Fruit fly (Drosophila melanogaster) whole organism, embryonic: Measurements from ENCODE around the gene CG5515.

ENCODE experiments used
- Adf1 ChIP-seq: fragments of 200-800 bp; sonication (Bioruptor generic); IDR thresholded peaks from 2 replicates; pipeline ENCODE4 v1.3.6; 2022; ENCODE audit warnings: missing biosample characterization, missing genetic modification characterization
- CG1024 ChIP-seq: fragments of 200-800 bp; sonication (Bioruptor generic); IDR thresholded peaks from 2 replicates; pipeline ENCODE4 v1.3.6; 2022; ENCODE audit warnings: missing biosample characterization, missing genetic modification characterization
- CG10366 ChIP-seq: fragments of 200-800 bp; sonication (Bioruptor generic); IDR thresholded peaks from 2 replicates; pipeline ENCODE4 v1.3.6; 2022; ENCODE audit warnings: missing biosample characterization, missing genetic modification characterization
- CG11247 ChIP-seq: fragments of 200-800 bp; sonication (Bioruptor generic); IDR thresholded peaks from 2 replicates; pipeline ENCODE4 v1.3.6; 2022; ENCODE audit warnings: missing biosample characterization, missing genetic modification characterization
- CG11504 ChIP-seq: fragments of 200-800 bp; sonication (Bioruptor generic); optimal IDR thresholded peaks from 3 replicates; lab custom pipeline; 2019; ENCODE audit warnings: missing biosample characterization, mild to moderate bottlenecking, missing genetic modification characterization, moderate library complexity
- CG11723 ChIP-seq: fragments of 200-800 bp; sonication (Bioruptor generic); optimal IDR thresholded peaks from 2 replicates; lab custom pipeline; 2017; ENCODE audit warnings: missing biosample characterization, mild to moderate bottlenecking, missing genetic modification characterization
- CG14441 ChIP-seq: fragments of 200-800 bp; sonication (Bioruptor generic); IDR thresholded peaks from 2 replicates; pipeline ENCODE4 v1.3.6; 2022; ENCODE audit warnings: missing biosample characterization, missing genetic modification characterization
- CG14667 ChIP-seq: fragments of 200-800 bp; sonication (Bioruptor generic); IDR thresholded peaks from 2 replicates; pipeline ENCODE4 v1.3.6; 2022; ENCODE audit warnings: missing biosample characterization, missing genetic modification characterization
- CG16813 ChIP-seq: fragments of 200-800 bp; sonication (Bioruptor generic); IDR thresholded peaks from 3 replicates; pipeline ENCODE4 v1.3.6; 2022; ENCODE audit warnings: missing biosample characterization, missing genetic modification characterization; ENCODE audit not compliant: partially characterized antibody
- CG17829 ChIP-seq: fragments of 200-800 bp; optimal IDR thresholded peaks from 2 replicates; lab custom pipeline; 2019; ENCODE audit warnings: missing biosample characterization, mild to moderate bottlenecking, missing genetic modification characterization, moderate library complexity
- CG18764 ChIP-seq: fragments of 200-800 bp; sonication (Bioruptor generic); optimal IDR thresholded peaks from 3 replicates; lab custom pipeline; 2016; ENCODE audit warnings: missing biosample characterization, missing genetic modification characterization
- CG2199 ChIP-seq: fragments of 200-800 bp; sonication (Bioruptor generic); IDR thresholded peaks from 3 replicates; pipeline ENCODE4 v1.3.6; 2022; ENCODE audit warnings: missing biosample characterization, missing genetic modification characterization
- CG31365 ChIP-seq: fragments of 200-800 bp; sonication (Bioruptor generic); optimal IDR thresholded peaks from 2 replicates; lab custom pipeline; 2018; ENCODE audit warnings: missing biosample characterization, mild to moderate bottlenecking, missing genetic modification characterization
- CG4730 ChIP-seq: fragments of 200-800 bp; sonication (Bioruptor generic); IDR thresholded peaks from 2 replicates; pipeline ENCODE4 v1.3.6; 2022; ENCODE audit warnings: missing biosample characterization, missing genetic modification characterization
- CG6254 ChIP-seq: fragments of 200-800 bp; sonication (Bioruptor generic); optimal IDR thresholded peaks from 3 replicates; lab custom pipeline; 2017; ENCODE audit warnings: mild to moderate bottlenecking, missing biosample characterization, missing genetic modification reagents, missing genetic modification characterization
- CG7357 ChIP-seq: fragments of 200-800 bp; sonication (Bioruptor generic); IDR thresholded peaks from 3 replicates; pipeline ENCODE4 v1.3.6; 2022; ENCODE audit warnings: missing biosample characterization, missing genetic modification characterization
- CG7963 ChIP-seq: fragments of 200-800 bp; sonication (Bioruptor generic); IDR thresholded peaks from 3 replicates; pipeline ENCODE4 v1.3.6; 2022; ENCODE audit warnings: missing biosample characterization, missing genetic modification characterization; ENCODE audit not compliant: partially characterized antibody
- CG7987 ChIP-seq: fragments of 200-800 bp; sonication (Bioruptor generic); optimal IDR thresholded peaks from 2 replicates; lab custom pipeline; 2018; ENCODE audit warnings: missing biosample characterization, mild to moderate bottlenecking, missing genetic modification characterization, moderate library complexity
- CG8281 ChIP-seq: fragments of 200-800 bp; sonication (Bioruptor generic); optimal IDR thresholded peaks from 2 replicates; lab custom pipeline; 2018; ENCODE audit warnings: missing biosample characterization, mild to moderate bottlenecking, missing genetic modification characterization, moderate library complexity
- CG9932 ChIP-seq: fragments of 200-800 bp; sonication (Bioruptor generic); IDR thresholded peaks from 2 replicates; pipeline ENCODE4 v1.3.6; 2022; ENCODE audit warnings: missing biosample characterization, missing genetic modification characterization
- D19B ChIP-seq: fragments of 200-800 bp; sonication (Bioruptor generic); optimal IDR thresholded peaks from 2 replicates; lab custom pipeline; 2017; ENCODE audit warnings: missing biosample characterization, mild to moderate bottlenecking, missing genetic modification characterization
- Drgx ChIP-seq: fragments of 200-800 bp; sonication (Bioruptor generic); IDR thresholded peaks from 2 replicates; pipeline ENCODE4 v1.3.6; 2022; ENCODE audit warnings: missing biosample characterization, missing genetic modification characterization
- Fer1 ChIP-seq: fragments of 200-800 bp; sonication (Bioruptor generic); optimal IDR thresholded peaks from 2 replicates; lab custom pipeline; 2017; ENCODE audit warnings: missing biosample characterization, mild to moderate bottlenecking, missing genetic modification characterization
- Jarid2 ChIP-seq: fragments of 200-800 bp; sonication (Bioruptor generic); optimal IDR thresholded peaks from 3 replicates; lab custom pipeline; 2017; ENCODE audit warnings: mild to moderate bottlenecking, missing biosample characterization, missing genetic modification reagents, missing genetic modification characterization
- Lhr ChIP-seq: fragments of 200-800 bp; sonication (Bioruptor generic); optimal IDR thresholded peaks from 3 replicates; lab custom pipeline; 2017; ENCODE audit warnings: mild to moderate bottlenecking, missing biosample characterization, missing genetic modification reagents, missing genetic modification characterization
- MESR4 ChIP-seq: fragments of 200-800 bp; sonication (Bioruptor generic); optimal IDR thresholded peaks from 2 replicates; lab custom pipeline; 2018; ENCODE audit warnings: missing biosample characterization, mild to moderate bottlenecking, missing genetic modification characterization, moderate library complexity
- Max ChIP-seq: fragments of 200-800 bp; sonication (Bioruptor generic); optimal IDR thresholded peaks from 2 replicates; lab custom pipeline; 2016; ENCODE audit warnings: missing biosample characterization, mild to moderate bottlenecking, missing genetic modification characterization
- Usf ChIP-seq: fragments of 200-800 bp; sonication (Bioruptor generic); optimal IDR thresholded peaks from 2 replicates; lab custom pipeline; 2017; ENCODE audit warnings: missing genotype, missing biosample characterization, missing genetic modification characterization
- ab ChIP-seq: fragments of 200-800 bp; sonication (Bioruptor generic); optimal IDR thresholded peaks from 2 replicates; lab custom pipeline; 2016; ENCODE audit warnings: missing biosample characterization, missing genetic modification characterization
- al ChIP-seq: fragments of 200-800 bp; sonication (Bioruptor generic); IDR thresholded peaks from 2 replicates; pipeline ENCODE4 v1.3.6; 2022; ENCODE audit warnings: missing biosample characterization, missing genetic modification characterization
- bigmax ChIP-seq: fragments of 200-800 bp; sonication (Bioruptor generic); optimal IDR thresholded peaks from 2 replicates; lab custom pipeline; 2018; ENCODE audit warnings: missing biosample characterization, mild to moderate bottlenecking, missing genetic modification characterization
- br ChIP-seq: fragments of >200 bp; optimal IDR thresholded peaks from 2 replicates; lab custom pipeline; 2017
- ci ChIP-seq: fragments of 200-800 bp; sonication (Bioruptor generic); IDR thresholded peaks from 3 replicates; pipeline ENCODE4 v1.3.6; 2022; ENCODE audit warnings: missing biosample characterization, missing genetic modification characterization
- crp ChIP-seq, 2 experiments: fragments of 200-800 bp; sonication (Bioruptor generic); optimal IDR thresholded peaks; 2 replicates in 1 of 2; 3 replicates in 1 of 2; lab custom pipeline; 2017; ENCODE audit warnings: missing biosample characterization in 2 of 2, missing genetic modification characterization in 2 of 2, mild to moderate bottlenecking in 1 of 2, moderate library complexity in 1 of 2
- dan ChIP-seq: fragments of 200-800 bp; sonication (Bioruptor generic); IDR thresholded peaks from 2 replicates; pipeline ENCODE4 v1.3.6; 2022; ENCODE audit warnings: missing biosample characterization, missing genetic modification characterization
- fd64A ChIP-seq: fragments of 200-800 bp; sonication (Bioruptor generic); optimal IDR thresholded peaks from 3 replicates; lab custom pipeline; 2018; ENCODE audit warnings: missing biosample characterization, mild to moderate bottlenecking, missing genetic modification characterization
- fd96Cb ChIP-seq: fragments of 200-800 bp; sonication (Bioruptor generic); optimal IDR thresholded peaks from 2 replicates; lab custom pipeline; 2018; ENCODE audit warnings: missing biosample characterization, mild to moderate bottlenecking, missing genetic modification characterization, moderate library complexity
- fru ChIP-seq: fragments of >200 bp; optimal IDR thresholded peaks from 2 replicates; lab custom pipeline; 2017
- fu2 ChIP-seq: fragments of 200-800 bp; sonication (Bioruptor generic); optimal IDR thresholded peaks from 2 replicates; lab custom pipeline; 2016; ENCODE audit warnings: missing biosample characterization, missing genetic modification characterization
- grn ChIP-seq: fragments of 200-800 bp; sonication (Bioruptor generic); optimal IDR thresholded peaks from 3 replicates; lab custom pipeline; 2017; ENCODE audit warnings: missing biosample characterization, missing genetic modification characterization
- hbn ChIP-seq: fragments of 200-800 bp; sonication (Bioruptor generic); IDR thresholded peaks from 2 replicates; pipeline ENCODE4 v1.3.6; 2022; ENCODE audit warnings: missing biosample characterization, missing genetic modification characterization; ENCODE audit not compliant: partially characterized antibody
- insv ChIP-seq, 2 experiments: fragments of 200-800 bp; sonication (Bioruptor generic); optimal IDR thresholded peaks; 3 replicates each; lab custom pipeline; 2016 to 2018; ENCODE audit warnings: missing biosample characterization in 2 of 2, missing genetic modification characterization in 2 of 2
- p53 ChIP-seq: fragments of 200-800 bp; sonication (Bioruptor generic); optimal IDR thresholded peaks from 2 replicates; lab custom pipeline; 2016; ENCODE audit warnings: missing biosample characterization, missing genetic modification characterization
- pzg ChIP-seq: fragments of 200-800 bp; sonication (Bioruptor generic); optimal IDR thresholded peaks from 3 replicates; lab custom pipeline; 2018; ENCODE audit warnings: missing biosample characterization, mild to moderate bottlenecking, missing genetic modification characterization, moderate library complexity
- sd ChIP-seq: fragments of 200-800 bp; sonication (Bioruptor generic); optimal IDR thresholded peaks from 3 replicates; lab custom pipeline; 2018; ENCODE audit warnings: missing biosample characterization, mild to moderate bottlenecking, missing genetic modification characterization, moderate library complexity
- slbo ChIP-seq: fragments of 200-800 bp; sonication (Bioruptor generic); IDR thresholded peaks from 2 replicates; pipeline ENCODE4 v1.3.6; 2022; ENCODE audit warnings: missing biosample characterization, missing genetic modification characterization
- slp2 ChIP-seq: fragments of 200-800 bp; sonication (Bioruptor generic); optimal IDR thresholded peaks from 2 replicates; lab custom pipeline; 2016; ENCODE audit warnings: missing biosample characterization, missing genetic modification characterization
- wek ChIP-seq: fragments of 200-800 bp; sonication (Bioruptor generic); optimal IDR thresholded peaks from 3 replicates; lab custom pipeline; 2018; ENCODE audit warnings: missing biosample characterization, mild to moderate bottlenecking, missing genetic modification characterization, moderate library complexity
- zfh1 ChIP-seq: fragments of 200-800 bp; sonication (Bioruptor generic); IDR thresholded peaks from 3 replicates; pipeline ENCODE4 v1.3.6; 2022; ENCODE audit warnings: missing biosample characterization, missing genetic modification characterization

The CG5515 gene

DNA sequence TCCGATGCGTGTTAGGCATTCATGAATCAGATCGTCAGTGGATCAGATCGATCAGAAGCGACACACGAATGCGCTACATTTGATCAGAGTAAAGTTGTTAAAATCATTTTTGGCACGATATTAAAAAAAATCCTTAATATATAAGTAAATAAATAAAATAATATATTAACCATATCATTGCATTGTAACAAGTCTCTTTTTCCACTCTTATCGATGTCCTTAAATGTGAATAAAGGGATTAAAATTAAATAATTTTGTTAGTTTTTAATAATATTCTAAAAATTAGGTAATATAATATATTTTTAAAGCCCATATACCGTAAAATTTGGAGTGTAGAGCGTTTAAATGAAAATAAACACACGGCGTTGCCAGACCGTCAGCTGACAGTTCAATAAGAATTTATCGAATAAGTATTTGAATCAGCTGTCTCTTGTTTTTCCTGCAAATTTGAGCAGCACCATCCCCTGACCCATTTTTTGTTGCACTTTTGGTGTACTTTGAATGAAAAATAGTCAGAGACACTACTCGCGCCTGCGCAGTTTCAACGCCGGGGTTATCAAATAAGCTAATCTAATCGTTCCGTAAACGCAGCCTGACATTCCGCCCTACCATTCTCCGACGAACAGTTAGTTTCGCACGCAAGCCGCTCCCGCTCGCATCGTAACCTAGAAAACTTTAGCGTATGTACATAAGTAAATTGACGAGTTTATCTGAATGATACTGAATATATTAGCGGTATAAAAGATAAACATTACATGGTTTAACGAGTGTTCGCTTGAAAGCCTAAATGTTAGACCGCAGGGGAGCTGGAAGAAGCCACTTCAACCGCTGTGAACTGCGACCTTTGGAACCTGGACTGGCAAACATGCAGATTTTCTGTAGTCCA lies 36.5 kb downstream of the CG5515 start, which contains the start of the genes p38a and CG6178 (continued):
- TF ChIP-seq CG4730 (GFP tag; lab: Robert Waterston, UW) (peak; percentile 96), CG8281 (tag; lab: Kevin White, UChicago) (peak; percentile 88), crp (GFP tag; optimal IDR thresholded peaks at IDR 0.05; lab: Kevin White, UChicago) (peak; percentile 39 to 89), Max (GFP tag; lab: Kevin White, UChicago) (peak; percentile 85), CG14667 (GFP tag; lab: Robert Waterston, UW) (peak; percentile 96), fu2 (GFP tag; lab: Kevin White, UChicago) (peak; percentile 62), fd64A (GFP tag; lab: Kevin White, UChicago) (peak; percentile 55), Usf (peak; percentile 97), pzg (GFP tag; lab: Kevin White, UChicago) (peak; percentile 52), D19B (GFP tag; lab: Kevin White, UChicago) (peak; percentile 94), CG11247 (GFP tag; lab: Robert Waterston, UW) (peak; percentile 95), Adf1 (GFP tag; lab: Robert Waterston, UW) (peak; percentile 81), slp2 (GFP tag; lab: Kevin White, UChicago) (peak; percentile 47), insv (GFP tag; optimal IDR thresholded peaks at IDR 0.05; lab: Kevin White, UChicago) (peak in 1 of 2 experiments; percentile 72), al (peak; percentile 97), hbn (GFP tag; lab: Robert Waterston, UW) (no peak), CG16813 (no peak), Jarid2 (peak; percentile 86), slbo (peak; percentile 98), CG10366 (GFP tag; lab: Robert Waterston, UW) (peak; percentile 96), CG17829 (tag; lab: Kevin White, UChicago) (peak; percentile 98), CG7987 (GFP tag; lab: Kevin White, UChicago) (peak; percentile 89), zfh1 (GFP tag; lab: Robert Waterston, UW) (peak; percentile 93), wek (GFP tag; lab: Kevin White, UChicago) (peak; percentile 56), CG11504 (tag; lab: Kevin White, UChicago) (peak; percentile 98), bigmax (GFP tag; lab: Kevin White, UChicago) (peak; percentile 82), CG31365 (peak; percentile 9), CG11723 (GFP tag; lab: Kevin White, UChicago) (peak; percentile 91), p53 (GFP tag; lab: Kevin White, UChicago) (no peak), ab (GFP tag; lab: Kevin White, UChicago) (no peak), ci (GFP tag; lab: Robert Waterston, UW) (peak; percentile 89), CG7357 (GFP tag; lab: Robert Waterston, UW) (peak; percentile 94), grn (GFP tag; lab: Kevin White, UChicago) (peak; percentile 84), CG14441 (peak; percentile 97), CG9932 (GFP tag; lab: Robert Waterston, UW) (peak; percentile 97), fru (no peak), dan (GFP tag; lab: Robert Waterston, UW) (0 out of 2 replicates have a peak, but pooled peaks have one; percentile 29), fd96Cb (tag; lab: Kevin White, UChicago) (peak; percentile 98), MESR4 (GFP tag; lab: Kevin White, UChicago) (peak; percentile 5), CG7963 (GFP tag; lab: Robert Waterston, UW) (no peak), Drgx (peak; percentile 98), CG6254 (GFP tag; lab: Kevin White, UChicago) (peak; percentile 88), sd (peak; percentile 92), CG2199 (peak; percentile 92), CG18764 (GFP tag; lab: Kevin White, UChicago) (peak; percentile 86), Fer1 (GFP tag; lab: Kevin White, UChicago) (peak; percentile 97), br (lab: Kevin White, UChicago) (no peak), CG1024 (GFP tag; lab: Robert Waterston, UW) (peak; percentile 83), Lhr (GFP tag; lab: Kevin White, UChicago) (peak; percentile 46)
